Worm (Caenorhabditis elegans) whole organism, L4 larva: Measurements from ENCODE around the gene T08D2.5.
"Not testable (repeated sequence)": the region's sequence is repeated elsewhere in the genome, so short reads cannot be mapped to it uniquely, and the experiment has no call there.

ENCODE experiments used
- F49E8.2 ChIP-seq: sonication (generic microtip); optimal IDR thresholded peaks from 2 replicates; lab custom pipeline; 2016; ENCODE audit warnings: missing compliant biosample characterization, mild to moderate bottlenecking, missing genetic modification characterization, borderline replicate concordance
- ZK337.2 ChIP-seq: fragments of 200-800 bp; sonication (Bioruptor generic); IDR thresholded peaks from 2 replicates; pipeline ENCODE4 v1.3.6; 2022; ENCODE audit warnings: missing genetic modification reagents, missing genetic modification characterization, missing compliant biosample characterization
- aly-2 ChIP-seq: sonication (generic microtip); optimal IDR thresholded peaks from 2 replicates; lab custom pipeline; 2018; ENCODE audit warnings: missing biosample characterization, missing genetic modification characterization
- ama-1 ChIP-seq: fragments of 150-350 bp; optimal IDR thresholded peaks from 2 replicates; lab custom pipeline; 2014; ENCODE audit warnings: inconsistent platforms, mixed read lengths
- ces-1 ChIP-seq: fragments of 150-350 bp; sonication (generic microtip); optimal IDR thresholded peaks from 4 replicates; lab custom pipeline; 2014; ENCODE audit warnings: missing biosample characterization, missing genetic modification reagents, missing genetic modification characterization
- dmd-9 ChIP-seq: fragments of 200-800 bp; sonication (Bioruptor generic); IDR thresholded peaks from 2 replicates; pipeline ENCODE4 v1.3.6; 2022; ENCODE audit warnings: missing genetic modification reagents, missing genetic modification characterization, missing compliant biosample characterization
- madf-5 ChIP-seq, 2 experiments: fragments of 200-800 bp; sonication (Bioruptor generic); IDR thresholded peaks; 2 replicates each; pipeline ENCODE4 v1.3.6; 2022; ENCODE audit warnings: missing compliant biosample characterization in 2 of 2, missing genetic modification characterization in 2 of 2
- nhr-77 ChIP-seq: fragments of 150-350 bp; optimal IDR thresholded peaks from 2 replicates; lab custom pipeline; 2014; ENCODE audit warnings: missing biosample characterization, missing genetic modification characterization
- snpc-4 ChIP-seq: fragments of 150-350 bp; optimal IDR thresholded peaks from 2 replicates; lab custom pipeline; 2014; ENCODE audit warnings: missing biosample characterization, missing genetic modification characterization
- unc-39 ChIP-seq: sonication (generic microtip); optimal IDR thresholded peaks from 2 replicates; lab custom pipeline; 2017; ENCODE audit warnings: missing biosample characterization, missing genetic modification characterization
- ztf-11 ChIP-seq: fragments of 150-350 bp; optimal IDR thresholded peaks from 2 replicates; lab custom pipeline; 2014; ENCODE audit warnings: missing biosample characterization, missing genetic modification characterization

- TF ChIP-seq ZK337.2 (GFP tag; lab: Robert Waterston, UW); ces-1; ama-1; F49E8.2; nhr-77 (tag; lab: Kevin White, UChicago); madf-5 (GFP tag; IDR thresholded peaks at IDR 0.05; lab: Robert Waterston, UW); snpc-4 (tag; lab: Kevin White, UChicago); dmd-9 (GFP tag; lab: Robert Waterston, UW); unc-39 (tag; lab: Kevin White, UChicago); ztf-11 (tag; lab: Kevin White, UChicago); aly-2 (tag; lab: Kevin White, UChicago): not testable (repeated sequence)
These were observed 14.1 kb upstream of the T08D2.5 start, which contains the start of gene tmed-12 for ce11 chrX:163034-163433.
